Worm (Caenorhabditis elegans): Measurements from ENCODE around the gene dct-14.

DNA sequence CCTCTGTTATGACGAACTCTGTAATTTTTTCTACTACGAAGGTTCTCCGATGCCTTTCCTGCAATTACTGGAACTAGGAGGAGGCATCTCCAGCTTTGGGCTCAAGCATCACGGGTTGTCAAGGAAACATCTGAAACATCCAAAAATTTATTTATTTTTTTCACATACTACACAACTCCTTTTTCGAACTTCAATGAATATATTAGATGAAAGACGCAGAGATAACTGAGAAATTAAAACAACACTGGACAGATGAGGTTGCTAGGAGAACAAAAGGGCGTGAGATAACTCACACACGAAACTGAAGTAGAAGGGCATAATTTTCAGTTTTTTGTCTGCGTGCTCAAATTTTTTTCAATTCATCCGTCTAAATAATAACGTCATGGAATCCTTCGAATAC, 27.2 kb upstream of the dct-14 start, which contains the start of gene Y38H6C.13:
- TF ChIP-seq ztf-11 (tag; optimal IDR thresholded peaks at IDR 0.05) = no peak
- no peak for TF ChIP-seq dve-1 (tag; optimal IDR thresholded peaks at IDR 0.05; ENCODE audit: insufficient read depth)

All from whole organism, L4 larva.